Fruit fly (Drosophila melanogaster) whole organism, embryonic: ENCODE results near the gene Vps52.

Experiments
- Asciz ChIP-seq: fragments of 200-800 bp; sonication (Bioruptor generic); optimal IDR thresholded peaks from 2 replicates; lab custom pipeline; 2017; ENCODE audit warnings: missing biosample characterization, mild to moderate bottlenecking, missing genetic modification characterization, missing genetic modification reagents
- B-H1 ChIP-seq: fragments of 200-800 bp; sonication (Bioruptor generic); IDR thresholded peaks from 3 replicates; pipeline ENCODE4 v1.3.6; 2022; ENCODE audit warnings: missing biosample characterization, missing genetic modification characterization
- CG10431 ChIP-seq: fragments of 200-800 bp; sonication (Bioruptor generic); optimal IDR thresholded peaks from 3 replicates; lab custom pipeline; 2018; ENCODE audit warnings: missing biosample characterization, mild to moderate bottlenecking, missing genetic modification characterization
- CG10565 ChIP-seq: fragments of 200-800 bp; sonication (Bioruptor generic); optimal IDR thresholded peaks from 3 replicates; lab custom pipeline; 2016; ENCODE audit warnings: missing biosample characterization, mild to moderate bottlenecking, missing genetic modification characterization
- CG13296 ChIP-seq: fragments of 200-800 bp; sonication (Bioruptor generic); optimal IDR thresholded peaks from 3 replicates; lab custom pipeline; 2018; ENCODE audit warnings: missing biosample characterization, mild to moderate bottlenecking, missing genetic modification characterization
- CG14014 ChIP-seq: fragments of 200-800 bp; sonication (Bioruptor generic); IDR thresholded peaks from 2 replicates; pipeline ENCODE4 v1.3.6; 2022; ENCODE audit warnings: missing biosample characterization, missing genetic modification characterization
- CG14667 ChIP-seq: fragments of 200-800 bp; sonication (Bioruptor generic); IDR thresholded peaks from 2 replicates; pipeline ENCODE4 v1.3.6; 2022; ENCODE audit warnings: missing biosample characterization, missing genetic modification characterization
- CG1602 ChIP-seq: fragments of 200-800 bp; sonication (Bioruptor generic); optimal IDR thresholded peaks from 3 replicates; lab custom pipeline; 2016; ENCODE audit warnings: missing biosample characterization, missing genetic modification characterization
- CG16779 ChIP-seq: fragments of 200-800 bp; sonication (Bioruptor generic); IDR thresholded peaks from 2 replicates; pipeline ENCODE4 v1.3.6; 2022; ENCODE audit warnings: missing biosample characterization, missing genetic modification characterization
- CG16815 ChIP-seq: fragments of 200-800 bp; sonication (Bioruptor generic); optimal IDR thresholded peaks from 3 replicates; lab custom pipeline; 2017; ENCODE audit warnings: missing biosample characterization, mild to moderate bottlenecking, missing genetic modification characterization
- CG17802 ChIP-seq: fragments of 200-800 bp; sonication (Bioruptor generic); optimal IDR thresholded peaks from 2 replicates; lab custom pipeline; 2018; ENCODE audit warnings: missing biosample characterization, mild to moderate bottlenecking, missing genetic modification characterization, moderate library complexity
- CG1832 ChIP-seq: fragments of 200-800 bp; sonication (Bioruptor generic); optimal IDR thresholded peaks from 2 replicates; lab custom pipeline; 2017; ENCODE audit warnings: missing biosample characterization, mild to moderate bottlenecking, missing genetic modification characterization, inconsistent platforms
- CG30403 ChIP-seq: fragments of 200-800 bp; sonication (Bioruptor generic); optimal IDR thresholded peaks from 3 replicates; lab custom pipeline; 2016; ENCODE audit warnings: missing biosample characterization, missing genetic modification characterization
- CG31224 ChIP-seq: fragments of 200-800 bp; sonication (Bioruptor generic); IDR thresholded peaks from 2 replicates; pipeline ENCODE4 v1.3.6; 2022; ENCODE audit warnings: missing biosample characterization, missing genetic modification characterization
- CG31388 ChIP-seq: fragments of 200-800 bp; sonication (Bioruptor generic); optimal IDR thresholded peaks from 2 replicates; lab custom pipeline; 2016; ENCODE audit warnings: missing biosample characterization, missing genetic modification characterization
- CG32772 ChIP-seq: fragments of 200-800 bp; sonication (Bioruptor generic); IDR thresholded peaks from 2 replicates; pipeline ENCODE4 v1.3.6; 2022; ENCODE audit warnings: missing biosample characterization, missing genetic modification characterization
- CG6683 ChIP-seq: fragments of 200-800 bp; sonication (Bioruptor generic); optimal IDR thresholded peaks from 2 replicates; lab custom pipeline; 2017; ENCODE audit warnings: missing biosample characterization, mild to moderate bottlenecking, missing genetic modification characterization, missing genetic modification reagents
- CG8359 ChIP-seq: fragments of 200-800 bp; sonication (Bioruptor generic); optimal IDR thresholded peaks from 2 replicates; lab custom pipeline; 2017; ENCODE audit warnings: missing biosample characterization, mild to moderate bottlenecking, missing genetic modification characterization, borderline replicate concordance
- CG9797 ChIP-seq: fragments of 200-800 bp; sonication (Bioruptor generic); optimal IDR thresholded peaks from 3 replicates; lab custom pipeline; 2018; ENCODE audit warnings: missing biosample characterization, mild to moderate bottlenecking, missing genetic modification characterization
- CG9876 ChIP-seq: fragments of 200-800 bp; sonication (Bioruptor generic); optimal IDR thresholded peaks from 2 replicates; lab custom pipeline; 2016; ENCODE audit warnings: missing biosample characterization, missing genetic modification characterization
- Camta ChIP-seq: fragments of 200-800 bp; sonication (Bioruptor generic); optimal IDR thresholded peaks from 2 replicates; lab custom pipeline; 2016; ENCODE audit warnings: missing biosample characterization, missing genetic modification characterization
- Dad ChIP-seq: fragments of 200-800 bp; sonication (Bioruptor generic); optimal IDR thresholded peaks from 3 replicates; lab custom pipeline; 2016; ENCODE audit warnings: missing biosample characterization, missing genetic modification characterization
- Dbx ChIP-seq: fragments of 200-800 bp; sonication (Bioruptor generic); IDR thresholded peaks from 3 replicates; pipeline ENCODE4 v1.3.6; 2022; ENCODE audit warnings: missing biosample characterization, missing genetic modification characterization
- Fer2 ChIP-seq: fragments of 200-800 bp; sonication (Bioruptor generic); optimal IDR thresholded peaks from 2 replicates; lab custom pipeline; 2018; ENCODE audit warnings: missing biosample characterization, mild to moderate bottlenecking, missing genetic modification characterization, moderate library complexity
- Hand ChIP-seq: fragments of 200-800 bp; sonication (Bioruptor generic); optimal IDR thresholded peaks from 2 replicates; lab custom pipeline; 2017; ENCODE audit warnings: mild to moderate bottlenecking, missing biosample characterization, missing genetic modification reagents, missing genetic modification characterization
- HmgD ChIP-seq: fragments of 200-800 bp; sonication (Bioruptor generic); optimal IDR thresholded peaks from 3 replicates; lab custom pipeline; 2016; ENCODE audit warnings: missing biosample characterization, missing genetic modification characterization
- Hr39 ChIP-seq: fragments of >200 bp; optimal IDR thresholded peaks from 2 replicates; lab custom pipeline; 2017
- NC2α ChIP-seq: fragments of 200-800 bp; sonication (Bioruptor generic); optimal IDR thresholded peaks from 2 replicates; lab custom pipeline; 2016; ENCODE audit warnings: missing biosample characterization, missing genetic modification characterization
- Stat92E ChIP-seq, 3 experiments: fragments of >200 bp in 2 of 3; fragments of 200-800 bp in 1 of 3; sonication (Bioruptor generic) in 1 of 3; optimal IDR thresholded peaks; 2 replicates each; lab custom pipeline; 2017 to 2019; ENCODE audit warnings: missing biosample characterization in 3 of 3, missing genetic modification characterization in 3 of 3, mild to moderate bottlenecking in 1 of 3, moderate library complexity in 1 of 3
- ab ChIP-seq: fragments of 200-800 bp; sonication (Bioruptor generic); optimal IDR thresholded peaks from 2 replicates; lab custom pipeline; 2016; ENCODE audit warnings: missing biosample characterization, missing genetic modification characterization
- bab2 ChIP-seq: fragments of 200-800 bp; sonication (Bioruptor generic); optimal IDR thresholded peaks from 2 replicates; lab custom pipeline; 2016; ENCODE audit warnings: missing biosample characterization, missing genetic modification characterization
- bowl ChIP-seq: fragments of 200-800 bp; sonication (Bioruptor generic); IDR thresholded peaks from 2 replicates; pipeline ENCODE4 v1.3.6; 2022; ENCODE audit warnings: missing biosample characterization, missing genetic modification characterization
- br ChIP-seq: fragments of >200 bp; optimal IDR thresholded peaks from 2 replicates; lab custom pipeline; 2017
- chn ChIP-seq: fragments of 200-800 bp; sonication (Bioruptor generic); optimal IDR thresholded peaks from 2 replicates; lab custom pipeline; 2016; ENCODE audit warnings: missing biosample characterization, missing genetic modification characterization
- ci ChIP-seq: fragments of 200-800 bp; sonication (Bioruptor generic); IDR thresholded peaks from 3 replicates; pipeline ENCODE4 v1.3.6; 2022; ENCODE audit warnings: missing biosample characterization, missing genetic modification characterization
- dpn ChIP-seq, 2 experiments: fragments of 200-800 bp; sonication (Bioruptor generic); optimal IDR thresholded peaks; 3 replicates each; lab custom pipeline; 2016; ENCODE audit warnings: missing biosample characterization in 2 of 2, missing genetic modification characterization in 2 of 2
- fd102C ChIP-seq: fragments of 200-800 bp; sonication (Bioruptor generic); optimal IDR thresholded peaks from 2 replicates; lab custom pipeline; 2018; ENCODE audit warnings: missing biosample characterization, mild to moderate bottlenecking, missing genetic modification characterization, moderate library complexity
- ham ChIP-seq: fragments of 200-800 bp; sonication (Bioruptor generic); IDR thresholded peaks from 2 replicates; pipeline ENCODE4 v1.3.6; 2022; ENCODE audit warnings: missing biosample characterization, missing genetic modification characterization
- jigr1 ChIP-seq: fragments of 200-800 bp; sonication (Bioruptor generic); IDR thresholded peaks from 3 replicates; pipeline ENCODE4 v1.3.6; 2022; ENCODE audit warnings: missing biosample characterization, missing genetic modification characterization
- lilli ChIP-seq: fragments of 200-800 bp; sonication (Bioruptor generic); optimal IDR thresholded peaks from 3 replicates; lab custom pipeline; 2016; ENCODE audit warnings: missing biosample characterization, missing genetic modification characterization
- lov ChIP-seq, 2 experiments: fragments of 200-800 bp in 1 of 2; fragments of >200 bp in 1 of 2; sonication (Bioruptor generic) in 1 of 2; IDR thresholded peaks in 1 of 2; optimal IDR thresholded peaks in 1 of 2; 2 replicates in 1 of 2; 3 replicates in 1 of 2; pipeline versions ENCODE4 v1.3.6 to Lab custom; 2017 to 2022; ENCODE audit warnings: missing biosample characterization in 1 of 2, missing genetic modification characterization in 1 of 2
- pb ChIP-seq: fragments of 200-800 bp; sonication (Bioruptor generic); optimal IDR thresholded peaks from 3 replicates; lab custom pipeline; 2016; ENCODE audit warnings: missing biosample characterization, missing genetic modification characterization
- ranshi ChIP-seq: fragments of 200-800 bp; sonication (Bioruptor generic); IDR thresholded peaks from 2 replicates; pipeline ENCODE4 v1.3.6; 2022; ENCODE audit warnings: missing biosample characterization, missing genetic modification characterization
- slou ChIP-seq: fragments of 200-800 bp; sonication (Bioruptor generic); optimal IDR thresholded peaks from 3 replicates; lab custom pipeline; 2016; ENCODE audit warnings: missing biosample characterization, missing genetic modification characterization
- sna ChIP-seq: fragments of 200-800 bp; sonication (Bioruptor generic); IDR thresholded peaks from 2 replicates; pipeline ENCODE4 v1.3.6; 2022; ENCODE audit warnings: missing biosample characterization, missing genetic modification characterization; ENCODE audit not compliant: partially characterized antibody
- stc ChIP-seq: fragments of 200-800 bp; sonication (Bioruptor generic); IDR thresholded peaks from 2 replicates; pipeline ENCODE4 v1.3.6; 2022; ENCODE audit warnings: missing biosample characterization, missing genetic modification characterization
- tll ChIP-seq, 2 experiments: fragments of 200-800 bp in 1 of 2; fragments of >200 bp in 1 of 2; sonication (Bioruptor generic) in 1 of 2; optimal IDR thresholded peaks; 2 replicates each; lab custom pipeline; 2017 to 2019; ENCODE audit warnings: missing biosample characterization in 2 of 2, missing genetic modification characterization in 2 of 2, mild to moderate bottlenecking in 1 of 2, moderate library complexity in 1 of 2
- tna ChIP-seq: fragments of 200-800 bp; sonication (Bioruptor generic); IDR thresholded peaks from 2 replicates; pipeline ENCODE4 v1.3.6; 2022; ENCODE audit warnings: missing biosample characterization, missing genetic modification characterization; ENCODE audit not compliant: partially characterized antibody
- wdn ChIP-seq: fragments of 200-800 bp; sonication (Bioruptor generic); IDR thresholded peaks from 2 replicates; pipeline ENCODE4 v1.3.6; 2022; ENCODE audit warnings: missing biosample characterization, missing genetic modification characterization

Vps52 gene

DNA sequence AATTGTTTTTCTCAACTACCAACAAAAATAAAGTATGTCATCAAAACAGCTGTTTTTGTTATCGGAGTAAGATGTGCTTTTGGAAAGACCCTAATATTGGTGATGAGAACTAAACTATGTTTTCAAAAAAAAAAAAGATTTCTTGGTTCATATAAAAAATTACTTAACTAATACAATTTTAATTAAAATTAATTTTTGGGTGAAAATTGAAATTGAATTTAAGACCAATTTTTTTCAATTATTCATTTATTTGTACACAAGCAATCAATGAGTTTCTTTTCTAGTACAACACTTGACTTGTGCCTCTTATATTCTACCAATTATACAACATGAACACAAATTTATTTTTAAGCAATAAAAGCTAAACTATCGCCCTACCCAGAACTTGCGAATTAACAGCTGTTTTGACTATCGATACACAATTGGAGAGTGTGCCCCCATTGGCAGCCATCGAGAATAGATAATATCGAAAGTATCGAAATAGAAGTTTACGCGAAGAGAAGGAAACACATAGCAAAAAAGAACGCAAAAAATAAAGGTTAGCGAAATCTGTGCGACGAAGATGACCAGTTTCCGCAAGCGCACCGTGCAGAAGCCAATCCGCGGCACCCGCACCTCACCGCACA is at the start of gene Vps52, which contains the start of gene Elp4 (continued):
- no peak for TF ChIP-seq CG1832
- no peak for TF ChIP-seq fd102C
- no peak for TF ChIP-seq CG16779 (GFP tag; lab: Robert Waterston, UW)
- TF ChIP-seq Camta: peak; percentile 51
- peak; percentile 41 for TF ChIP-seq CG17802 (tag; lab: Kevin White, UChicago)
- TF ChIP-seq CG31224 (GFP tag; lab: Robert Waterston, UW): peak; percentile 56; the same call in 1 of the 2 replicates
- TF ChIP-seq CG6683: peak; percentile 54
- TF ChIP-seq CG8359 (GFP tag; lab: Kevin White, UChicago): no peak
- TF ChIP-seq B-H1: 0 out of 3 replicates have a peak, but pooled peaks have one; percentile 46
- peak; percentile 29 for TF ChIP-seq Hand (GFP tag; lab: Kevin White, UChicago)
- TF ChIP-seq CG30403 (GFP tag; lab: Kevin White, UChicago): peak; percentile 91
- peak; percentile 49 for TF ChIP-seq bab2
- no peak for TF ChIP-seq pb (GFP tag; lab: Kevin White, UChicago)
- TF ChIP-seq CG1602 (GFP tag; lab: Kevin White, UChicago): peak; percentile 78
- peak; percentile 28; the same call in 1 of the 2 replicates for TF ChIP-seq CG14667 (GFP tag; lab: Robert Waterston, UW)
- TF ChIP-seq CG16815 (GFP tag; lab: Kevin White, UChicago): peak; percentile 60
- no peak for TF ChIP-seq ab (GFP tag; lab: Kevin White, UChicago)
- no peak; the same call in 2 of the 3 replicates for TF ChIP-seq ci (GFP tag; lab: Robert Waterston, UW)
- peak; percentile 61; the same call in 1 of the 2 replicates for TF ChIP-seq sna (GFP tag; lab: Robert Waterston, UW)
- peak; percentile 40 for TF ChIP-seq chn
- TF ChIP-seq Fer2 (tag; lab: Kevin White, UChicago): peak; percentile 71
- peak; percentile 82 for TF ChIP-seq CG14014
- TF ChIP-seq tna (GFP tag; lab: Robert Waterston, UW): peak; percentile 64
- TF ChIP-seq slou (GFP tag; lab: Kevin White, UChicago): peak; percentile 79
- TF ChIP-seq tll (GFP tag; optimal IDR thresholded peaks at IDR 0.05; lab: Kevin White, UChicago): no peak
- no peak for TF ChIP-seq NC2α (GFP tag; lab: Kevin White, UChicago)
- no peak for TF ChIP-seq CG10565
- peak; percentile 37 for TF ChIP-seq CG31388
- TF ChIP-seq HmgD (GFP tag; lab: Kevin White, UChicago): no peak
- no peak for TF ChIP-seq lov (optimal IDR thresholded peaks at IDR 0.05; lab: Kevin White, UChicago)
- no peak for TF ChIP-seq lov (GFP tag; IDR thresholded peaks at IDR 0.05; lab: Robert Waterston, UW)
- no peak for TF ChIP-seq ham (GFP tag; lab: Robert Waterston, UW)
- TF ChIP-seq wdn (GFP tag; lab: Robert Waterston, UW): peak; percentile 63
- no peak for TF ChIP-seq br (lab: Kevin White, UChicago)
- no peak for TF ChIP-seq Stat92E (GFP tag; optimal IDR thresholded peaks at IDR 0.05; lab: Kevin White, UChicago)
- peak; percentile 57 for TF ChIP-seq stc (GFP tag; lab: Robert Waterston, UW)
- TF ChIP-seq CG10431 (GFP tag; lab: Kevin White, UChicago): peak; percentile 35
- TF ChIP-seq CG32772 (GFP tag; lab: Robert Waterston, UW): peak; percentile 66
- TF ChIP-seq bowl (GFP tag; lab: Robert Waterston, UW): no peak
- peak; percentile 79 for TF ChIP-seq lilli (GFP tag; lab: Kevin White, UChicago)
- no peak for TF ChIP-seq Asciz (GFP tag; lab: Kevin White, UChicago)
- TF ChIP-seq ranshi: peak; percentile 57; the same call in 1 of the 2 replicates
- peak; percentile 16 for TF ChIP-seq CG9797 (GFP tag; lab: Kevin White, UChicago)
- peak; percentile 79 for TF ChIP-seq CG13296 (GFP tag; lab: Kevin White, UChicago)
- peak; percentile 10 for TF ChIP-seq Dad (GFP tag; lab: Kevin White, UChicago)
- no peak for TF ChIP-seq Hr39 (lab: Kevin White, UChicago)
- TF ChIP-seq jigr1: no peak
- peak; percentile 65 to 74 for TF ChIP-seq dpn (GFP tag; optimal IDR thresholded peaks at IDR 0.05; lab: Kevin White, UChicago)
- peak; percentile 32 for TF ChIP-seq CG9876
- peak; percentile 70; the same call in 2 of the 3 replicates for TF ChIP-seq Dbx
